Worm (Caenorhabditis elegans) whole organism, young adult: ENCODE data around the gene lrx-1.

Experiments used
- C17E4.6 ChIP-seq: fragments of 200-800 bp; sonication (Bioruptor generic); IDR thresholded peaks from 2 replicates; pipeline ENCODE4 v1.3.6; 2022; ENCODE audit warnings: missing genetic modification reagents, missing genetic modification characterization, missing compliant biosample characterization
- F10E7.11 ChIP-seq: sonication (generic microtip); optimal IDR thresholded peaks from 2 replicates; lab custom pipeline; 2017; ENCODE audit warnings: mild to moderate bottlenecking, missing genetic modification characterization, moderate library complexity, missing compliant biosample characterization
- F22D6.2 ChIP-seq: sonication (generic microtip); optimal IDR thresholded peaks from 2 replicates; lab custom pipeline; 2016; ENCODE audit warnings: mild to moderate bottlenecking, missing genetic modification characterization, missing compliant biosample characterization
- F23B12.7 ChIP-seq: sonication (generic microtip); optimal IDR thresholded peaks from 2 replicates; lab custom pipeline; 2017; ENCODE audit warnings: missing genetic modification characterization, mild to moderate bottlenecking, missing compliant biosample characterization, antibody characterized with exemption, moderate library complexity; ENCODE audit not compliant: insufficient read depth
- F33H1.4 ChIP-seq: fragments of 200-800 bp; sonication (Bioruptor generic); IDR thresholded peaks from 2 replicates; pipeline ENCODE4 v1.3.6; 2022; ENCODE audit warnings: missing genetic modification reagents, missing genetic modification characterization, missing compliant biosample characterization
- F49E8.2 ChIP-seq: sonication (generic microtip); optimal IDR thresholded peaks from 3 replicates; lab custom pipeline; 2017; ENCODE audit warnings: missing genetic modification characterization, mild to moderate bottlenecking, missing compliant biosample characterization, antibody characterized with exemption, moderate library complexity; ENCODE audit not compliant: insufficient read depth
- F52B5.7 ChIP-seq: sonication (generic microtip); optimal IDR thresholded peaks from 2 replicates; lab custom pipeline; 2016; ENCODE audit warnings: mild to moderate bottlenecking, missing genetic modification characterization, missing compliant biosample characterization
- F57C9.4 ChIP-seq: sonication (generic microtip); optimal IDR thresholded peaks from 2 replicates; lab custom pipeline; 2017; ENCODE audit warnings: mild to moderate bottlenecking, missing genetic modification characterization, missing compliant biosample characterization
- K12H6.12 ChIP-seq: fragments of 200-800 bp; sonication (Bioruptor generic); optimal IDR thresholded peaks from 2 replicates; lab custom pipeline; 2018; ENCODE audit warnings: mild to moderate bottlenecking, missing genetic modification characterization, missing compliant biosample characterization
- Y53F4B.3 ChIP-seq: fragments of 200-800 bp; sonication (Bioruptor generic); IDR thresholded peaks from 2 replicates; pipeline ENCODE4 v1.3.6; 2022; ENCODE audit warnings: missing genetic modification reagents, missing genetic modification characterization, missing compliant biosample characterization
- Y53G8AR.9 ChIP-seq: fragments of 200-800 bp; sonication (Bioruptor generic); conservative IDR thresholded peaks from 2 replicates; pipeline ENCODE4 v1.3.6; 2022; ENCODE audit warnings: missing genetic modification reagents, missing genetic modification characterization, missing compliant biosample characterization
- Y56A3A.18 ChIP-seq: fragments of 200-800 bp; sonication (Bioruptor generic); IDR thresholded peaks from 2 replicates; pipeline ENCODE4 v1.3.6; 2022; ENCODE audit warnings: missing genetic modification reagents, missing genetic modification characterization, missing compliant biosample characterization
- ama-1 ChIP-seq, 3 experiments: fragments of 150-350 bp in 1 of 3; sonication (generic microtip) in 2 of 3; optimal IDR thresholded peaks; 2 replicates each; lab custom pipeline; 2014 to 2018; ENCODE audit warnings: missing biosample characterization in 2 of 3, missing genetic modification characterization in 2 of 3, missing genetic modification reagents in 2 of 3
- athp-1 ChIP-seq: sonication (generic microtip); optimal IDR thresholded peaks from 2 replicates; lab custom pipeline; 2017; ENCODE audit warnings: mild to moderate bottlenecking, missing genetic modification characterization, missing compliant biosample characterization
- bed-2 ChIP-seq: fragments of 200-800 bp; sonication (Bioruptor generic); IDR thresholded peaks from 2 replicates; pipeline ENCODE4 v1.3.6; 2022; ENCODE audit warnings: missing genetic modification reagents, missing genetic modification characterization, missing compliant biosample characterization
- cebp-1 ChIP-seq, 2 experiments: fragments of 200-800 bp in 1 of 2; sonication (Bioruptor generic) in 1 of 2; sonication (generic microtip) in 1 of 2; IDR thresholded peaks in 1 of 2; optimal IDR thresholded peaks in 1 of 2; 2 replicates each; pipeline versions ENCODE4 v1.3.6 to Lab custom; 2017 to 2022; ENCODE audit warnings: missing compliant biosample characterization in 2 of 2, missing genetic modification characterization in 2 of 2, mild to moderate bottlenecking in 1 of 2, missing genetic modification reagents in 1 of 2, moderate library complexity in 1 of 2
- cebp-2 ChIP-seq: fragments of 200-800 bp; sonication (Bioruptor generic); IDR thresholded peaks from 2 replicates; pipeline ENCODE4 v1.3.6; 2022; ENCODE audit warnings: missing genetic modification characterization, missing compliant biosample characterization
- ceh-58 ChIP-seq: fragments of 200-800 bp; sonication (Bioruptor generic); IDR thresholded peaks from 2 replicates; pipeline ENCODE4 v1.3.6; 2022; ENCODE audit warnings: missing genetic modification characterization, missing compliant biosample characterization
- ceh-79 ChIP-seq: sonication (generic microtip); optimal IDR thresholded peaks from 2 replicates; lab custom pipeline; 2017; ENCODE audit warnings: mild to moderate bottlenecking, missing genetic modification characterization, missing compliant biosample characterization
- chd-7 ChIP-seq: sonication (generic microtip); optimal IDR thresholded peaks from 2 replicates; lab custom pipeline; 2016; ENCODE audit warnings: mild to moderate bottlenecking, missing genetic modification characterization, moderate library complexity, missing compliant biosample characterization
- dox-1 ChIP-seq: fragments of 200-800 bp; sonication (Bioruptor generic); IDR thresholded peaks from 2 replicates; pipeline ENCODE4 v1.3.6; 2022; ENCODE audit warnings: missing genetic modification reagents, missing genetic modification characterization, missing compliant biosample characterization
- dpff-1 ChIP-seq: sonication (generic microtip); optimal IDR thresholded peaks from 2 replicates; lab custom pipeline; 2017; ENCODE audit warnings: mild to moderate bottlenecking, missing genetic modification characterization, missing compliant biosample characterization
- efl-1 ChIP-seq: fragments of 150-350 bp; optimal IDR thresholded peaks from 2 replicates; lab custom pipeline; 2014; ENCODE audit warnings: missing biosample characterization, missing genetic modification reagents, missing genetic modification characterization
- egl-18 ChIP-seq: fragments of 200-800 bp; sonication (Bioruptor generic); IDR thresholded peaks from 2 replicates; pipeline ENCODE4 v1.3.6; 2022; ENCODE audit warnings: missing genetic modification reagents, missing genetic modification characterization, missing compliant biosample characterization
- egrh-3 ChIP-seq: fragments of 200-800 bp; sonication (Bioruptor generic); IDR thresholded peaks from 2 replicates; pipeline ENCODE4 v1.3.6; 2022; ENCODE audit warnings: missing genetic modification reagents, missing genetic modification characterization, missing compliant biosample characterization
- ekl-4 ChIP-seq: fragments of 200-800 bp; sonication (Bioruptor generic); IDR thresholded peaks from 2 replicates; pipeline ENCODE4 v1.3.6; 2022; ENCODE audit warnings: missing genetic modification reagents, missing genetic modification characterization, missing compliant biosample characterization
- hlh-12 ChIP-seq: sonication (generic microtip); optimal IDR thresholded peaks from 2 replicates; lab custom pipeline; 2016; ENCODE audit warnings: missing genetic modification characterization, missing compliant biosample characterization
- hmg-20 ChIP-seq: fragments of 200-800 bp; sonication (Bioruptor generic); IDR thresholded peaks from 2 replicates; pipeline ENCODE4 v1.3.6; 2022; ENCODE audit warnings: missing genetic modification reagents, missing genetic modification characterization, missing compliant biosample characterization
- lag-1 ChIP-seq: fragments of 200-800 bp; sonication (Bioruptor generic); IDR thresholded peaks from 2 replicates; pipeline ENCODE4 v1.3.6; 2022; ENCODE audit warnings: missing genetic modification reagents, missing genetic modification characterization, missing compliant biosample characterization
- let-526 ChIP-seq: fragments of 200-800 bp; sonication (Bioruptor generic); IDR thresholded peaks from 2 replicates; pipeline ENCODE4 v1.3.6; 2022; ENCODE audit warnings: missing genetic modification reagents, missing genetic modification characterization, missing compliant biosample characterization
- lin-40 ChIP-seq: sonication (generic microtip); optimal IDR thresholded peaks from 2 replicates; lab custom pipeline; 2016; ENCODE audit warnings: missing genetic modification characterization, mild to moderate bottlenecking, missing compliant biosample characterization, missing genotype, missing genetic modification reagents
- lir-1 ChIP-seq: fragments of 200-800 bp; sonication (Bioruptor generic); conservative IDR thresholded peaks from 2 replicates; pipeline ENCODE4 v1.3.6; 2022; ENCODE audit warnings: missing genetic modification reagents, missing genetic modification characterization, missing compliant biosample characterization
- lsy-27 ChIP-seq: sonication (generic microtip); optimal IDR thresholded peaks from 2 replicates; lab custom pipeline; 2017; ENCODE audit warnings: missing genetic modification characterization, mild to moderate bottlenecking, missing compliant biosample characterization, antibody characterized with exemption, missing genotype, borderline replicate concordance; ENCODE audit not compliant: insufficient read depth
- madf-8 ChIP-seq: fragments of 200-800 bp; sonication (Bioruptor generic); conservative IDR thresholded peaks from 2 replicates; pipeline ENCODE4 v1.3.6; 2022; ENCODE audit warnings: missing genetic modification reagents, missing genetic modification characterization, missing compliant biosample characterization
- mel-28 ChIP-seq: sonication (generic microtip); optimal IDR thresholded peaks from 2 replicates; lab custom pipeline; 2016; ENCODE audit warnings: borderline replicate concordance, mild to moderate bottlenecking, missing genetic modification characterization, missing compliant biosample characterization
- mxl-1 ChIP-seq: sonication (generic microtip); optimal IDR thresholded peaks from 2 replicates; lab custom pipeline; 2016; ENCODE audit warnings: missing genetic modification characterization, missing compliant biosample characterization
- nfya-1 ChIP-seq: sonication (generic microtip); optimal IDR thresholded peaks from 2 replicates; lab custom pipeline; 2017; ENCODE audit warnings: antibody characterized with exemption, missing compliant biosample characterization, missing genetic modification characterization, borderline replicate concordance; ENCODE audit not compliant: insufficient read depth
- pbrm-1 ChIP-seq: fragments of 200-800 bp; sonication (Bioruptor generic); IDR thresholded peaks from 2 replicates; pipeline ENCODE4 v1.3.6; 2022; ENCODE audit warnings: missing genetic modification reagents, missing genetic modification characterization, missing compliant biosample characterization
- rcor-1 ChIP-seq: fragments of 200-800 bp; sonication (Bioruptor generic); IDR thresholded peaks from 2 replicates; pipeline ENCODE4 v1.3.6; 2022; ENCODE audit warnings: missing genetic modification reagents, missing genetic modification characterization, missing compliant biosample characterization
- repo-1 ChIP-seq: sonication (generic microtip); optimal IDR thresholded peaks from 2 replicates; lab custom pipeline; 2017; ENCODE audit warnings: mild to moderate bottlenecking, missing genetic modification characterization, missing compliant biosample characterization
- snpc-4 ChIP-seq, 5 experiments: fragments of 150-350 bp in 1 of 5; sonication (generic microtip) in 4 of 5; optimal IDR thresholded peaks; 2 replicates each; lab custom pipeline; 2014 to 2018; ENCODE audit warnings: missing genetic modification characterization in 5 of 5, missing biosample characterization in 3 of 5, antibody characterized with exemption in 2 of 5, mild to moderate bottlenecking in 2 of 5, missing compliant biosample characterization in 2 of 5, missing genotype in 2 of 5, moderate library complexity in 2 of 5, missing genetic modification reagents in 1 of 5
- sptf-2 ChIP-seq: fragments of 200-800 bp; sonication (Bioruptor generic); optimal IDR thresholded peaks from 2 replicates; lab custom pipeline; 2018; ENCODE audit warnings: mild to moderate bottlenecking, missing genetic modification characterization, missing compliant biosample characterization
- tbx-9 ChIP-seq: sonication (generic microtip); optimal IDR thresholded peaks from 2 replicates; lab custom pipeline; 2016; ENCODE audit warnings: borderline replicate concordance, missing genetic modification characterization, inconsistent platforms, missing compliant biosample characterization
- ztf-18 ChIP-seq: sonication (generic microtip); optimal IDR thresholded peaks from 2 replicates; lab custom pipeline; 2016; ENCODE audit warnings: missing genotype, mild to moderate bottlenecking, missing genetic modification characterization, missing compliant biosample characterization
- ztf-26 ChIP-seq: sonication (generic microtip); optimal IDR thresholded peaks from 2 replicates; lab custom pipeline; 2017; ENCODE audit warnings: missing genetic modification characterization, missing compliant biosample characterization
- ztf-6 ChIP-seq: fragments of 200-800 bp; sonication (Bioruptor generic); IDR thresholded peaks from 2 replicates; pipeline ENCODE4 v1.3.6; 2022; ENCODE audit warnings: missing genetic modification reagents, missing genetic modification characterization, missing compliant biosample characterization

Gene lrx-1

DNA sequence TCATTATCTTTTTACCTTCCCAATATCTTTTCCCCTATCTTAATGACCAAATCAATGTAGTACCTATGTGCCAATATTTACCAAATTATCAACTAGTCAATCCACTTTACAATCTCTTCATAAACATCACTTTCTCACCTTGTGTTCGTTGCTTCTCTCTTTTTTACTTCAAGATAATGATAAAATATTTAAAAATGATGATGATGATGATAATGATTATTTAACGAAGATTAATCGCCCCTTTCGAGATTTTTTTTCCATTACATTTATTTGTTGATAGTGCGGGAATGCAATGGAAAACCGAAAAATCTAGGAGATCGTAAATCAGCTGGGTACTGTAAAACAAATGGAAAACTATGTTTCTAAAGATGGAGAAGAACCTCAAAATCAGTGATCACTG lies 41.7 kb downstream of the lrx-1 start:
- TF ChIP-seq rcor-1 (GFP tag; lab: Robert Waterston, UW) = no peak
- no peak for TF ChIP-seq bed-2 (GFP tag; lab: Robert Waterston, UW)
- TF ChIP-seq F57C9.4 (tag; lab: Kevin White, UChicago) = no peak
- no peak for TF ChIP-seq lsy-27 (tag; lab: Kevin White, UChicago)
- no peak for TF ChIP-seq cebp-2 (GFP tag; lab: Robert Waterston, UW)
- no peak for TF ChIP-seq ztf-18 (tag; lab: Kevin White, UChicago)
- no peak for TF ChIP-seq madf-8 (GFP tag; lab: Robert Waterston, UW)
- no peak for TF ChIP-seq let-526 (GFP tag; lab: Robert Waterston, UW)
- no peak for TF ChIP-seq lin-40 (tag; lab: Kevin White, UChicago)
- TF ChIP-seq repo-1 (tag; lab: Kevin White, UChicago) = no peak
- no peak for TF ChIP-seq Y53G8AR.9 (GFP tag; lab: Robert Waterston, UW)
- no peak for TF ChIP-seq F23B12.7
- no peak for TF ChIP-seq F52B5.7 (tag; lab: Kevin White, UChicago)
- TF ChIP-seq F10E7.11 (tag; lab: Kevin White, UChicago) = no peak

DNA sequence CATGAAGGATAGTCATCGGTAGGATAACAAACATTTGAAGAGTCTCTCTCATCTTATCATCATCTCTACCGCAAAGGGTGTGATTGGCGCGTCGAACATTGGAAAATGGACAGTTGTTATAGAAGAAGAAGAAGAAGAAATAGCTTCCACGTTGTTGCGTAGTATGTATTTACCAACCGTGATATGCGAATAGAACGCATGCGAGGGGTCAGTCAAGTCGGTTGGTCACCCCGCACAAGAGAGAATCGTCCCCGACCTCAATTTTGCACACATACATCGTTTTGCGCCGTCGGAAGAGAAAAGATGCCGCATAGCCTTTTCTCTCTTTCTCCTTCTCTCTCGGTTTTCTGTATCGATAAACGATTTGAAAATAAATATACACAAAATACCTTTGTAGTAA lies 42.6 kb downstream of the lrx-1 start:
- TF ChIP-seq athp-1 (tag; lab: Kevin White, UChicago) = no peak
- TF ChIP-seq C17E4.6 (GFP tag; lab: Robert Waterston, UW) = no peak
- no peak for TF ChIP-seq Y56A3A.18 (GFP tag; lab: Robert Waterston, UW)
- no peak for TF ChIP-seq K12H6.12 (tag; lab: Kevin White, UChicago)
- TF ChIP-seq ceh-79 (tag; lab: Kevin White, UChicago) = no peak
- no peak for TF ChIP-seq hmg-20
- TF ChIP-seq ceh-58 (GFP tag; lab: Robert Waterston, UW) = no peak
- TF ChIP-seq lir-1 = no peak
- no peak for TF ChIP-seq egl-18 (GFP tag; lab: Robert Waterston, UW)
- TF ChIP-seq mxl-1 (tag; lab: Kevin White, UChicago) = no peak
- TF ChIP-seq ztf-6 (GFP tag; lab: Robert Waterston, UW) = no peak
- TF ChIP-seq dox-1 (GFP tag; lab: Robert Waterston, UW) = no peak
- no peak for TF ChIP-seq cebp-1 (GFP tag; IDR thresholded peaks at IDR 0.05; lab: Robert Waterston, UW)
- TF ChIP-seq cebp-1 (tag; optimal IDR thresholded peaks at IDR 0.05; lab: Kevin White, UChicago) = no peak
- TF ChIP-seq mel-28 (tag; lab: Kevin White, UChicago) = no peak
- TF ChIP-seq ztf-26 (tag; lab: Kevin White, UChicago) = no peak
- no peak for TF ChIP-seq tbx-9 (tag; lab: Kevin White, UChicago)
- TF ChIP-seq sptf-2 (GFP tag; lab: Kevin White, UChicago) = no peak
- TF ChIP-seq repo-1 (tag; lab: Kevin White, UChicago) = no peak
- no peak for TF ChIP-seq egrh-3 (GFP tag; lab: Robert Waterston, UW)

- TF ChIP-seq F10E7.11 (tag; lab: Kevin White, UChicago) (no peak), hlh-12 (tag; lab: Kevin White, UChicago) (no peak), F49E8.2 (no peak), ama-1 (optimal IDR thresholded peaks at IDR 0.05; lab: Kevin White, UChicago) (no peak), ama-1 (GFP tag; optimal IDR thresholded peaks at IDR 0.05; lab: Kevin White, UChicago) (no peak), F33H1.4 (no peak), ekl-4 (GFP tag; lab: Robert Waterston, UW) (no peak), F22D6.2 (tag; lab: Kevin White, UChicago) (no peak), chd-7 (tag; lab: Kevin White, UChicago) (no peak), Y53F4B.3 (no peak), pbrm-1 (GFP tag; lab: Robert Waterston, UW) (no peak), lag-1 (GFP tag; lab: Robert Waterston, UW) (no peak), snpc-4 (GFP tag; optimal IDR thresholded peaks at IDR 0.05; lab: Kevin White, UChicago) (no peak), snpc-4 (tag; optimal IDR thresholded peaks at IDR 0.05; lab: Kevin White, UChicago) (no peak), madf-8 (GFP tag; lab: Robert Waterston, UW) (no peak), dpff-1 (no peak), efl-1 (GFP tag; lab: Kevin White, UChicago) (no peak), nfya-1 (tag; lab: Kevin White, UChicago) (no peak)
Observed at ce11 chrV:12295520-12295919, 43.1 kb downstream of the lrx-1 start.
